Fruit fly (Drosophila melanogaster) whole organism, embryonic: ENCODE results near the gene FoxL1.

Experiments
- CG1024 ChIP-seq: fragments of 200-800 bp; sonication (Bioruptor generic); IDR thresholded peaks from 2 replicates; pipeline ENCODE4 v1.3.6; 2022; ENCODE audit warnings: missing biosample characterization, missing genetic modification characterization
- CG12236 ChIP-seq: fragments of 200-800 bp; sonication (Bioruptor generic); optimal IDR thresholded peaks from 2 replicates; lab custom pipeline; 2016; ENCODE audit warnings: missing biosample characterization, missing genetic modification characterization
- CG14710 ChIP-seq: fragments of 200-800 bp; sonication (Bioruptor generic); optimal IDR thresholded peaks from 3 replicates; lab custom pipeline; 2019; ENCODE audit warnings: missing biosample characterization, mild to moderate bottlenecking, missing genetic modification characterization, moderate library complexity
- CG14965 ChIP-seq: fragments of 200-800 bp; sonication (Bioruptor generic); optimal IDR thresholded peaks from 2 replicates; lab custom pipeline; 2016; ENCODE audit warnings: missing biosample characterization, missing genetic modification characterization, borderline replicate concordance
- CG15073 ChIP-seq: fragments of 200-800 bp; sonication (Bioruptor generic); optimal IDR thresholded peaks from 2 replicates; lab custom pipeline; 2016; ENCODE audit warnings: missing biosample characterization, missing genetic modification characterization
- CG1602 ChIP-seq: fragments of 200-800 bp; sonication (Bioruptor generic); optimal IDR thresholded peaks from 3 replicates; lab custom pipeline; 2016; ENCODE audit warnings: missing biosample characterization, missing genetic modification characterization
- CG16779 ChIP-seq: fragments of 200-800 bp; sonication (Bioruptor generic); IDR thresholded peaks from 2 replicates; pipeline ENCODE4 v1.3.6; 2022; ENCODE audit warnings: missing biosample characterization, missing genetic modification characterization
- CG17328 ChIP-seq: fragments of 200-800 bp; sonication (Bioruptor generic); IDR thresholded peaks from 2 replicates; pipeline ENCODE4 v1.3.6; 2022; ENCODE audit warnings: missing biosample characterization, missing genetic modification characterization
- CG17802 ChIP-seq: fragments of 200-800 bp; sonication (Bioruptor generic); optimal IDR thresholded peaks from 2 replicates; lab custom pipeline; 2018; ENCODE audit warnings: missing biosample characterization, mild to moderate bottlenecking, missing genetic modification characterization, moderate library complexity
- CG1832 ChIP-seq: fragments of 200-800 bp; sonication (Bioruptor generic); optimal IDR thresholded peaks from 2 replicates; lab custom pipeline; 2017; ENCODE audit warnings: missing biosample characterization, mild to moderate bottlenecking, missing genetic modification characterization, inconsistent platforms
- CG2202 ChIP-seq: fragments of 200-800 bp; sonication (Bioruptor generic); optimal IDR thresholded peaks from 2 replicates; lab custom pipeline; 2018; ENCODE audit warnings: missing biosample characterization, mild to moderate bottlenecking, missing genetic modification characterization
- CG34224 ChIP-seq: fragments of 200-800 bp; sonication (Bioruptor generic); IDR thresholded peaks from 3 replicates; pipeline ENCODE4 v1.3.6; 2022; ENCODE audit warnings: missing biosample characterization, missing genetic modification characterization; ENCODE audit not compliant: partially characterized antibody
- CG3995 ChIP-seq: fragments of 200-800 bp; sonication (Bioruptor generic); optimal IDR thresholded peaks from 3 replicates; lab custom pipeline; 2016; ENCODE audit warnings: missing biosample characterization, missing genetic modification characterization
- CG7928 ChIP-seq: fragments of 200-800 bp; sonication (Bioruptor generic); optimal IDR thresholded peaks from 2 replicates; lab custom pipeline; 2017; ENCODE audit warnings: missing biosample characterization, mild to moderate bottlenecking, missing genetic modification characterization
- CG8388 ChIP-seq: fragments of 200-800 bp; sonication (Bioruptor generic); optimal IDR thresholded peaks from 2 replicates; lab custom pipeline; 2019; ENCODE audit warnings: missing biosample characterization, mild to moderate bottlenecking, missing genetic modification characterization, moderate library complexity
- CG8478 ChIP-seq: fragments of >200 bp; optimal IDR thresholded peaks from 2 replicates; lab custom pipeline; 2018
- CG8924 ChIP-seq: fragments of 200-800 bp; optimal IDR thresholded peaks from 3 replicates; lab custom pipeline; 2019; ENCODE audit warnings: missing biosample characterization, mild to moderate bottlenecking, missing genetic modification characterization, moderate library complexity
- CG9797 ChIP-seq: fragments of 200-800 bp; sonication (Bioruptor generic); optimal IDR thresholded peaks from 3 replicates; lab custom pipeline; 2018; ENCODE audit warnings: missing biosample characterization, mild to moderate bottlenecking, missing genetic modification characterization
- CoRest ChIP-seq: fragments of 200-800 bp; sonication (Bioruptor generic); optimal IDR thresholded peaks from 3 replicates; lab custom pipeline; 2018; ENCODE audit warnings: missing biosample characterization, mild to moderate bottlenecking, missing genetic modification characterization, moderate library complexity
- Dp ChIP-seq: fragments of 200-800 bp; sonication (Bioruptor generic); optimal IDR thresholded peaks from 2 replicates; lab custom pipeline; 2018; ENCODE audit warnings: missing biosample characterization, mild to moderate bottlenecking, missing genetic modification characterization, moderate library complexity
- Ets97D ChIP-seq: fragments of 200-800 bp; sonication (Bioruptor generic); optimal IDR thresholded peaks from 3 replicates; lab custom pipeline; 2016; ENCODE audit warnings: missing biosample characterization, missing genetic modification characterization
- GATAe ChIP-seq: fragments of 200-800 bp; sonication (Bioruptor generic); conservative IDR thresholded peaks from 2 replicates; pipeline ENCODE4 v1.3.6; 2022; ENCODE audit warnings: missing biosample characterization, missing genetic modification characterization
- HLH3B ChIP-seq: fragments of 200-800 bp; sonication (Bioruptor generic); IDR thresholded peaks from 2 replicates; pipeline ENCODE4 v1.3.6; 2022; ENCODE audit warnings: missing biosample characterization, missing genetic modification characterization
- Hr51 ChIP-seq, 2 experiments: fragments of 200-800 bp; sonication (Bioruptor generic); optimal IDR thresholded peaks; 2 replicates in 1 of 2; 3 replicates in 1 of 2; lab custom pipeline; 2016 to 2018; ENCODE audit warnings: missing biosample characterization in 2 of 2, missing genetic modification characterization in 2 of 2, mild to moderate bottlenecking in 1 of 2, moderate library complexity in 1 of 2
- MBD-R2 ChIP-seq: fragments of 200-800 bp; sonication (Bioruptor generic); IDR thresholded peaks from 2 replicates; pipeline ENCODE4 v1.3.6; 2022; ENCODE audit warnings: missing biosample characterization, missing genetic modification characterization
- MESR4 ChIP-seq: fragments of 200-800 bp; sonication (Bioruptor generic); optimal IDR thresholded peaks from 2 replicates; lab custom pipeline; 2018; ENCODE audit warnings: missing biosample characterization, mild to moderate bottlenecking, missing genetic modification characterization, moderate library complexity
- NK7.1 ChIP-seq: fragments of 200-800 bp; sonication (Bioruptor generic); optimal IDR thresholded peaks from 3 replicates; lab custom pipeline; 2016; ENCODE audit warnings: missing biosample characterization, missing genetic modification characterization
- Nf-YA ChIP-seq: fragments of 200-800 bp; sonication (Bioruptor generic); IDR thresholded peaks from 2 replicates; pipeline ENCODE4 v1.3.6; 2022; ENCODE audit warnings: missing biosample characterization, missing genetic modification characterization
- Opbp ChIP-seq: fragments of 200-800 bp; sonication (Bioruptor generic); IDR thresholded peaks from 3 replicates; pipeline ENCODE4 v1.3.6; 2022; ENCODE audit warnings: missing biosample characterization, missing genetic modification characterization; ENCODE audit not compliant: partially characterized antibody
- Sin3A ChIP-seq: fragments of >200 bp; optimal IDR thresholded peaks from 2 replicates; lab custom pipeline; 2018
- Sry-β ChIP-seq: fragments of 200-800 bp; sonication (Bioruptor generic); optimal IDR thresholded peaks from 2 replicates; lab custom pipeline; 2018; ENCODE audit warnings: missing biosample characterization, mild to moderate bottlenecking, missing genetic modification characterization, moderate library complexity
- abd-A ChIP-seq: fragments of 200-800 bp; sonication (Bioruptor generic); optimal IDR thresholded peaks from 3 replicates; lab custom pipeline; 2019; ENCODE audit warnings: missing biosample characterization, mild to moderate bottlenecking, missing genetic modification characterization, moderate library complexity
- bowl ChIP-seq: fragments of 200-800 bp; sonication (Bioruptor generic); IDR thresholded peaks from 2 replicates; pipeline ENCODE4 v1.3.6; 2022; ENCODE audit warnings: missing biosample characterization, missing genetic modification characterization
- chn ChIP-seq: fragments of 200-800 bp; sonication (Bioruptor generic); optimal IDR thresholded peaks from 2 replicates; lab custom pipeline; 2016; ENCODE audit warnings: missing biosample characterization, missing genetic modification characterization
- crp ChIP-seq, 2 experiments: fragments of 200-800 bp; sonication (Bioruptor generic); optimal IDR thresholded peaks; 2 replicates in 1 of 2; 3 replicates in 1 of 2; lab custom pipeline; 2017; ENCODE audit warnings: missing biosample characterization in 2 of 2, missing genetic modification characterization in 2 of 2, mild to moderate bottlenecking in 1 of 2, moderate library complexity in 1 of 2
- dan ChIP-seq: fragments of 200-800 bp; sonication (Bioruptor generic); IDR thresholded peaks from 2 replicates; pipeline ENCODE4 v1.3.6; 2022; ENCODE audit warnings: missing biosample characterization, missing genetic modification characterization
- danr ChIP-seq: fragments of 200-800 bp; sonication (Bioruptor generic); IDR thresholded peaks from 2 replicates; pipeline ENCODE4 v1.3.6; 2022; ENCODE audit warnings: missing biosample characterization, missing genetic modification characterization
- ewg ChIP-seq: fragments of 200-800 bp; sonication (Bioruptor generic); optimal IDR thresholded peaks from 3 replicates; lab custom pipeline; 2017; ENCODE audit warnings: mild to moderate bottlenecking, missing biosample characterization, missing genetic modification reagents, missing genetic modification characterization
- fd102C ChIP-seq: fragments of 200-800 bp; sonication (Bioruptor generic); optimal IDR thresholded peaks from 2 replicates; lab custom pipeline; 2018; ENCODE audit warnings: missing biosample characterization, mild to moderate bottlenecking, missing genetic modification characterization, moderate library complexity
- fd96Cb ChIP-seq: fragments of 200-800 bp; sonication (Bioruptor generic); optimal IDR thresholded peaks from 2 replicates; lab custom pipeline; 2018; ENCODE audit warnings: missing biosample characterization, mild to moderate bottlenecking, missing genetic modification characterization, moderate library complexity
- ftz-f1 ChIP-seq: fragments of 200-800 bp; sonication (Bioruptor generic); optimal IDR thresholded peaks from 2 replicates; lab custom pipeline; 2016; ENCODE audit warnings: missing biosample characterization, missing genetic modification characterization
- gfzf ChIP-seq: fragments of 200-800 bp; sonication (Bioruptor generic); optimal IDR thresholded peaks from 2 replicates; lab custom pipeline; 2016; ENCODE audit warnings: missing biosample characterization, mild to moderate bottlenecking, missing genetic modification characterization, moderate library complexity
- grn ChIP-seq: fragments of 200-800 bp; sonication (Bioruptor generic); optimal IDR thresholded peaks from 3 replicates; lab custom pipeline; 2017; ENCODE audit warnings: missing biosample characterization, missing genetic modification characterization
- oc ChIP-seq: fragments of 200-800 bp; sonication (Bioruptor generic); optimal IDR thresholded peaks from 2 replicates; lab custom pipeline; 2018; ENCODE audit warnings: missing biosample characterization, mild to moderate bottlenecking, missing genetic modification characterization, moderate library complexity
- onecut ChIP-seq: fragments of 200-800 bp; sonication (Bioruptor generic); IDR thresholded peaks from 2 replicates; pipeline ENCODE4 v1.3.6; 2022; ENCODE audit warnings: missing biosample characterization, missing genetic modification characterization
- row ChIP-seq: fragments of 200-800 bp; sonication (Bioruptor generic); IDR thresholded peaks from 3 replicates; pipeline ENCODE4 v1.3.6; 2022; ENCODE audit warnings: missing biosample characterization, missing genetic modification characterization
- scrt ChIP-seq: fragments of 200-800 bp; sonication (Bioruptor generic); optimal IDR thresholded peaks from 2 replicates; lab custom pipeline; 2018; ENCODE audit warnings: missing biosample characterization, mild to moderate bottlenecking, missing genetic modification characterization, moderate library complexity
- sd ChIP-seq: fragments of 200-800 bp; sonication (Bioruptor generic); optimal IDR thresholded peaks from 3 replicates; lab custom pipeline; 2018; ENCODE audit warnings: missing biosample characterization, mild to moderate bottlenecking, missing genetic modification characterization, moderate library complexity
- sens ChIP-seq: fragments of 200-800 bp; sonication (Bioruptor generic); peaks from one replicate; lab custom pipeline; 2016; ENCODE audit warnings: missing biosample characterization, missing genetic modification characterization
- sima ChIP-seq: fragments of 200-800 bp; sonication (Bioruptor generic); optimal IDR thresholded peaks from 2 replicates; lab custom pipeline; 2016; ENCODE audit warnings: missing biosample characterization, missing genetic modification characterization
- twi ChIP-seq: fragments of 200-800 bp; optimal IDR thresholded peaks from 2 replicates; lab custom pipeline; 2019; ENCODE audit warnings: missing biosample characterization, mild to moderate bottlenecking, missing genetic modification characterization, moderate library complexity

FoxL1 gene

DNA sequence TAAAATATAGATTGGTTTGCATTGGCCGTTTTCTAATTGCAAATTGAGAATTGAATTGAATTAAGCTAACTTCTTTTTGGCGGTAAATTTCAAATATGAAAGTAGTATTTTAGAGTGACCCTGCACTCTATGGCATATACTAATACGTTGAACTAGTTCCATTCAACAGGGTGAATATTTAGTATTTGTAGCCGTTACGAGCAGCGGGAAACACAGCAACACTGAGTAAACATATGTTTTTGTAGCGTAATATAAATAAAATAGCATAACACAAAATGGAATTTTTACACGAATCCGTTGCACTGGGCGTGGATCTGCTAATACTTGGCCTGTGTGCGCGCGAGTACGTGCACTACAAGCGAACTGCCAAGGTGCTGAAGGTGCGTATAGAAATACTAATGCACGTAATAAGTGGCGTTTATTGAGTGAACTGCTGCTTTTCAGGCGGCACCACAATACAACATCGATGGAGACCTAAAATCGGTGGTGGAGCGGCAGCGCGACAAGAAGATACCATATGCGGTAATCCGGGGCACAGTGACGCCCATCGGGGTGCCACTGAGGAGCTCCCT is 2.7 kb downstream of the FoxL1 start, which contains the start of gene Mul1 (continued):
- TF ChIP-seq CG14965 (GFP tag; lab: Kevin White, UChicago) = no peak
- no peak for TF ChIP-seq CG8924
- TF ChIP-seq MESR4 (GFP tag; lab: Kevin White, UChicago) = peak; percentile 54
- TF ChIP-seq Ets97D (GFP tag; lab: Kevin White, UChicago) = peak; percentile 43
- TF ChIP-seq Sry-β (GFP tag; lab: Kevin White, UChicago) = no peak
- TF ChIP-seq CG2202 (tag; lab: Kevin White, UChicago) = no peak
- no peak for TF ChIP-seq ftz-f1
- peak; percentile 11 for TF ChIP-seq CoRest (tag; lab: Kevin White, UChicago)
- TF ChIP-seq sens = peak; percentile 53
- no peak for TF ChIP-seq dan (GFP tag; lab: Robert Waterston, UW)
- no peak for TF ChIP-seq NK7.1 (GFP tag; lab: Kevin White, UChicago)
- no peak for TF ChIP-seq Hr51 (GFP tag; optimal IDR thresholded peaks at IDR 0.05; lab: Kevin White, UChicago)
- no peak for TF ChIP-seq GATAe (GFP tag; lab: Robert Waterston, UW)
- no peak for TF ChIP-seq onecut (GFP tag; lab: Robert Waterston, UW)
- TF ChIP-seq Sin3A (lab: Kevin White, UChicago) = peak; percentile 3
- no peak for TF ChIP-seq fd96Cb (tag; lab: Kevin White, UChicago)
- peak; percentile 88 for TF ChIP-seq gfzf (GFP tag; lab: Kevin White, UChicago)
- no peak for TF ChIP-seq CG1024
- no peak for TF ChIP-seq danr
- no peak for TF ChIP-seq sima (GFP tag; lab: Kevin White, UChicago)
- peak; percentile 91 for TF ChIP-seq Dp (GFP tag; lab: Kevin White, UChicago)
- TF ChIP-seq Nf-YA (GFP tag; lab: Robert Waterston, UW) = no peak
- no peak for TF ChIP-seq grn (GFP tag; lab: Kevin White, UChicago)
- peak; percentile 68 to 92 for TF ChIP-seq crp (GFP tag; optimal IDR thresholded peaks at IDR 0.05; lab: Kevin White, UChicago)
- TF ChIP-seq scrt (GFP tag; lab: Kevin White, UChicago) = peak; percentile 83
- TF ChIP-seq CG14710 = peak; percentile 56
- no peak for TF ChIP-seq CG16779 (GFP tag; lab: Robert Waterston, UW)
- TF ChIP-seq MBD-R2 (GFP tag; lab: Robert Waterston, UW) = peak; percentile 83
- TF ChIP-seq CG1832 (GFP tag; lab: Kevin White, UChicago) = no peak
- TF ChIP-seq chn (GFP tag; lab: Kevin White, UChicago) = no peak
- TF ChIP-seq fd102C (GFP tag; lab: Kevin White, UChicago) = no peak
- peak; percentile 3 for TF ChIP-seq CG8478 (lab: Kevin White, UChicago)
- TF ChIP-seq CG34224 (GFP tag; lab: Robert Waterston, UW) = peak; percentile 15; the same call in 1 of the 3 replicates
- no peak for TF ChIP-seq HLH3B (GFP tag; lab: Robert Waterston, UW)
- TF ChIP-seq row (GFP tag; lab: Robert Waterston, UW) = peak; percentile 27; the same call in 1 of the 3 replicates
- TF ChIP-seq CG17328 (GFP tag; lab: Robert Waterston, UW) = no peak
- TF ChIP-seq sd (tag; lab: Kevin White, UChicago) = peak; percentile 10
- TF ChIP-seq CG9797 (GFP tag; lab: Kevin White, UChicago) = peak; percentile 78
- 0 out of 3 replicates have a peak, but pooled peaks have one; percentile 33 for TF ChIP-seq Opbp (GFP tag; lab: Robert Waterston, UW)
- no peak for TF ChIP-seq CG8388
- no peak for TF ChIP-seq ewg (GFP tag; lab: Kevin White, UChicago)
- peak; percentile 33 for TF ChIP-seq twi (tag; lab: Kevin White, UChicago)
- TF ChIP-seq CG12236 = no peak
- TF ChIP-seq CG3995 (GFP tag; lab: Kevin White, UChicago) = no peak
- no peak for TF ChIP-seq CG1602
- no peak for TF ChIP-seq oc (tag; lab: Kevin White, UChicago)
- no peak for TF ChIP-seq CG15073 (GFP tag; lab: Kevin White, UChicago)
- TF ChIP-seq abd-A (tag; lab: Kevin White, UChicago) = no peak
- TF ChIP-seq bowl (GFP tag; lab: Robert Waterston, UW) = no peak
- TF ChIP-seq CG17802 (tag; lab: Kevin White, UChicago) = no peak
- no peak for TF ChIP-seq CG7928 (GFP tag; lab: Kevin White, UChicago)
